Worm (Caenorhabditis elegans): Measurements from ENCODE around the gene hic-1.

The hic-1 gene

ce11 chrX:6572987-6573386 is 25.6 kb downstream of the hic-1 start:
- no peak for TF ChIP-seq dao-5 (tag; optimal IDR thresholded peaks at IDR 0.05)
- no peak for TF ChIP-seq W03F9.2 (tag; optimal IDR thresholded peaks at IDR 0.05)
- no peak for TF ChIP-seq him-1 (tag; optimal IDR thresholded peaks at IDR 0.05)

- no peak for TF ChIP-seq dao-5 (tag; optimal IDR thresholded peaks at IDR 0.05)
- TF ChIP-seq W03F9.2 (tag; optimal IDR thresholded peaks at IDR 0.05), result no peak
- no peak for TF ChIP-seq him-1 (tag; optimal IDR thresholded peaks at IDR 0.05)
These were observed 29.0 kb downstream of the hic-1 start, which contains the start of gene dop-3 for ce11 chrX:6569624-6570023. Gene dop-3 (minus strand): TSS chrX:6569724.

- no peak for TF ChIP-seq him-1 (tag; optimal IDR thresholded peaks at IDR 0.05)
- no peak for TF ChIP-seq W03F9.2 (tag; optimal IDR thresholded peaks at IDR 0.05)
- TF ChIP-seq dao-5 (tag; optimal IDR thresholded peaks at IDR 0.05), result no peak
These were observed 36.2 kb downstream of the hic-1 start, which contains the start of gene aaim-1 for ce11 chrX:6562378-6562856. Gene aaim-1 (minus strand): TSS chrX:6562428.

ce11 chrX:6560495-6560894 is 38.1 kb downstream of the hic-1 start:
- TF ChIP-seq dao-5 (tag; optimal IDR thresholded peaks at IDR 0.05) (no peak), W03F9.2 (tag; optimal IDR thresholded peaks at IDR 0.05) (no peak), him-1 (tag; optimal IDR thresholded peaks at IDR 0.05) (no peak)

ce11 chrX:6553634-6554033 is 45.0 kb downstream of the hic-1 start:
- TF ChIP-seq him-1 (tag; optimal IDR thresholded peaks at IDR 0.05) (no peak), W03F9.2 (tag; optimal IDR thresholded peaks at IDR 0.05) (no peak), dao-5 (tag; optimal IDR thresholded peaks at IDR 0.05) (no peak)

ce11 chrX:6552806-6553337 is 45.8 kb downstream of the hic-1 start, which contains the start of gene svh-2:
Gene svh-2 (plus strand): TSS chrX:6553287.
- no peak for TF ChIP-seq dao-5 (tag; optimal IDR thresholded peaks at IDR 0.05)
- no peak for TF ChIP-seq W03F9.2 (tag; optimal IDR thresholded peaks at IDR 0.05)

- TF ChIP-seq W03F9.2 (tag; optimal IDR thresholded peaks at IDR 0.05), result no peak
- no peak for TF ChIP-seq dao-5 (tag; optimal IDR thresholded peaks at IDR 0.05)
- no peak for TF ChIP-seq him-1 (tag; optimal IDR thresholded peaks at IDR 0.05)
These were observed 47.0 kb downstream of the hic-1 start for ce11 chrX:6551679-6552078.

- no peak for TF ChIP-seq W03F9.2 (tag; optimal IDR thresholded peaks at IDR 0.05)
- no peak for TF ChIP-seq dao-5 (tag; optimal IDR thresholded peaks at IDR 0.05)
- TF ChIP-seq him-1 (tag; optimal IDR thresholded peaks at IDR 0.05), result no peak
These were observed 47.5 kb downstream of the hic-1 start for ce11 chrX:6551073-6551652.

Data from whole organism, L4/young adult.